Fruit fly (Drosophila melanogaster) S2 (cell line): Measurements from ENCODE around the gene CG12096.

Experiments
- CG8478 ChIP-seq: fragments of >200 bp; optimal IDR thresholded peaks from 2 replicates; lab custom pipeline; 2018
- CTCF ChIP-seq, 2 experiments: fragments of >200 bp; optimal IDR thresholded peaks; 2 replicates each; lab custom pipeline; 2018

Gene CG12096

DNA sequence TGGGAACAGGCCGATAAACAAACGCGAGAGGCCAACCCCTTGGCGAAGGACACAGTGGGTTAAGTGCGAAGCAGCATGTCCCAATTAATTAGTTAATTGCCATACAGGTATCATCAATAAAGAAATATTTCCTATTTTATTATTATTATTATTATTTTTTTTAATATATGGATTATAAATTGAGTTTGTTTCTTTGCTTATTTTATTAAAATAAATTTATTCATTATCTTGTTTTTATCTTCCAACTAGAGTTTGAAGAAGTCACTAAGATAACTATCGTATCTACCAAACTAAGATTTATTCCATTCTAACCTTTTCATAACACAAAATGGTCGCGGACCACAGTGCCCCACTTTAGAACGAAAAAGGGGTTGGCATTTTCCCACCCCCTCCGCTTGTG is 48.7 kb downstream of the CG12096 start:
- TF ChIP-seq CG8478: no peak
- TF ChIP-seq CTCF (optimal IDR thresholded peaks at IDR 0.05; lab: Kevin White, UChicago): no peak

DNA sequence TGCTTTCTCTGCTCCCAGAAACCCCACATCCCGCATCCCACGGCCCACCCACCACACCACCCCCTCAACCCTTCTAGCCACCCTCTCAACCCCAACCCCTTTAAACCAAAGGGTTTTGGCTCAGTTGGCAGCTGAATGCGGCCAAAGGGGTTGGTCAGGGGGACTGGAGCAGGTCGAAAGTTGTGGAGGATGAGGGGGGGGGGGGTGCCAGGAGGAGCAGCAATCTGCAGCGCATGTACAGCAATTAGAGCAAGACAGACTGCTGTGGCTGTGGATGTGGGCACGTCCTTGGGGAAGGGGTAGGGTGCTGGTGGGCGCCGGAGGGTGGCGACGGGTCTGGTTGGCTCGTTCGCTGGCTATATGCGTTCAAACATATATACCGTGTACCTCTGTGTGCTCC is 49.1 kb downstream of the CG12096 start:
- TF ChIP-seq CTCF (optimal IDR thresholded peaks at IDR 0.05; lab: Kevin White, UChicago) (no peak), CG8478 (no peak)

DNA sequence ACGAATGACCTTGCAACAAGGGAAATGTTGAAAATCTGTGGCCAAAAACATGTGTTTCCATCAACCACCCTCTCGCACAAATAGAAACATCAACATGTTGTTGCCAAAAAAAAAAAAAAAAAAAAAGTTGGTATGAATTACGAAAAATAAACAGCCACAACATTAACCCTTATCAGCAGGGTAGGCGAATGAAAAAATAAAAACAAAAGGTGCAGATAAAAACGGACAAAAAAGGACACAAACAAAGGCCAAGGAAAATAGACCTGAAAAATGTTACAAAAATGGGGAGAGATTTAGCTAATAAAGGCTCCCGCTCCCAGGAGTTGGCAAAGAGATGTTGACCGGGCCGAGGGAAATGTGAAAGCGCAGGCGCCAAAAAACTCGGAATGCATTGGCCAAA is 50.0 kb downstream of the CG12096 start:
- TF ChIP-seq CTCF (optimal IDR thresholded peaks at IDR 0.05; lab: Kevin White, UChicago): no peak
- TF ChIP-seq CG8478: no peak

DNA sequence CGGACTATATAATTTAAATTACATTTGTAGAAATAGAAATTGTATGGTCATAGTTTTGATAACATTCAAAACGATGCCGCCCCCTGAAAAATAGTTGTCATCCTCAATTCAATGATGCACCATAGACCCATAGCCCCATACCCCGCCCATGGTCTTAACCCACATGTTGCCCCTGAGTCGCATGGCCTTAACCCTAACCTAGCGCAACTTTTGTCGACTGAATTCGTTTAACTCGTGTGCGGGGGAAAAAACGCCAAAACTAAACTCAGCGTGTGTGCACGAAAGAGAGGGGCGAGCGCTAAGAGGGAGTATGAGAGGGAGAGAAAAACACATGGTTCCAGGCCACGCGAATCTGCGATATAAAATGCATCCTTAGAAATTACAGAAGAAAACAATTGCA is 51.0 kb downstream of the CG12096 start:
- no peak for TF ChIP-seq CTCF (optimal IDR thresholded peaks at IDR 0.05; lab: Kevin White, UChicago)
- no peak for TF ChIP-seq CG8478

DNA sequence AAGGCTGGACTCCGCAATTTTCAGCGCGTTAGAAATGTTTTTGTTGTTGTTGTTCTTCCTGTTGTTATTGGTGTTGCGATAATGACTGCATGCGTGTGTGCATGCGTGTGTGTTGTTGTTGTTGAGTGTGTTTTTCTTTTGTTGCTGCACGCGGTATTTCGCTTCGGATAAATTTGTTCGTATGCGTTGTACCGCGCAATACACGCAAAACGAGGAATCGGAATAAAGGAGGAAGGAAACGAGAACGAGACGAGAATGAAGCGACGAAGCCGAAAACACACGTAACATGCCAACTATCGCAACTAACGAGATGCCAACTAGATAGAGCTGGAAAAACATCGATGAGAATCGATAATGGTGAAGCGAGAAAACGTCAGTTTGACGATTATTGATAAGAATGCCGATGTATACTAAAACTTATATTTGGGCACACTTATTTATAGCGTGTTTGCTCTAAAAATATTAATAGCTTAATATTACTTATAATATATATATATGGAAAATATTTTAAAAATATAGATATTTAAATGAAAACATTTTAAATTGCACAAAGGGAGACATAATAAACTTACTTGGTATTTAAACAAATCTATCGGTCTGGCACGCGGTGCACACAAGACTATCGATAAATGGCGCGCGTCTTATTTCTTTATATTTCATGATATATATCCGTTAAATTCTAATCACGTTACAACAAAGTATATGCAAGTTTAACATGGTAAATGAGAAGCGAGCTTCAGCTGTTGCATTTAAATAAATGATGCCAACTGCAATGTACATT is 52.1 kb downstream of the CG12096 start, which contains the start of gene sno:
Gene sno (minus strand): TSS at position 318 of the 781 bp plus-strand sequence.
- TF ChIP-seq CTCF (optimal IDR thresholded peaks at IDR 0.05; lab: Kevin White, UChicago): no peak
- TF ChIP-seq CG8478: no peak

DNA sequence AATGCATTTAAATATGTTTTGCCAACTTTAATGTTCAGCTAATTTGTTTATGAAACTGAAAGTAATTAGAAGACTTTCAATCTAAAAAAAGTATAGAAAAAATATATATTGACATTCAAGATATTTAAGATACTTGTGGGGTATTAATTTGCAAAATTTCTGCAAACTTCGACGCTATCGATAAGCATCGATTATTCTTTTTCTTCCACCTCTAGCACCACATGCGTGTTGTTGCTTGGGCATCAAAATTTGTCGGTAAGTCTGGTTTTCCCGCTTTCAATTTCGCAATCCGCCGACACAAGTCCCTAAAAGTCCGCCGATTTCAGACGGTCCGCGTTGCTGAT is 52.7 kb downstream of the CG12096 start, which contains the start of gene REG:
Gene REG (plus strand): TSS at position 188 of the 344 bp plus-strand sequence.
- TF ChIP-seq CTCF (optimal IDR thresholded peaks at IDR 0.05; lab: Kevin White, UChicago) (no peak), CG8478 (no peak)
